Worm (Caenorhabditis elegans) whole organism, late embryonic: ENCODE results near the gene srg-30.

Source experiments
- F13H6.1 ChIP-seq: sonication (generic microtip); optimal IDR thresholded peaks from 2 replicates; lab custom pipeline; 2016; ENCODE audit warnings: missing genetic modification characterization, missing compliant biosample characterization
- ama-1 ChIP-seq: fragments of 150-350 bp; optimal IDR thresholded peaks from 2 replicates; lab custom pipeline; 2014
- lin-11 ChIP-seq: fragments of 200-800 bp; sonication (Bioruptor generic); optimal IDR thresholded peaks from 2 replicates; lab custom pipeline; 2018; ENCODE audit warnings: mild to moderate bottlenecking, missing genetic modification characterization, missing compliant biosample characterization
- pag-3 ChIP-seq: sonication (generic microtip); optimal IDR thresholded peaks from 2 replicates; lab custom pipeline; 2016; ENCODE audit warnings: missing compliant biosample characterization, missing genetic modification characterization, borderline replicate concordance
- pqm-1 ChIP-seq: sonication (generic microtip); optimal IDR thresholded peaks from 2 replicates; lab custom pipeline; 2016; ENCODE audit warnings: missing genetic modification characterization, missing compliant biosample characterization
- tbx-7 ChIP-seq: sonication (generic microtip); optimal IDR thresholded peaks from 2 replicates; lab custom pipeline; 2016; ENCODE audit warnings: missing genotype, missing genetic modification characterization, missing compliant biosample characterization

DNA sequence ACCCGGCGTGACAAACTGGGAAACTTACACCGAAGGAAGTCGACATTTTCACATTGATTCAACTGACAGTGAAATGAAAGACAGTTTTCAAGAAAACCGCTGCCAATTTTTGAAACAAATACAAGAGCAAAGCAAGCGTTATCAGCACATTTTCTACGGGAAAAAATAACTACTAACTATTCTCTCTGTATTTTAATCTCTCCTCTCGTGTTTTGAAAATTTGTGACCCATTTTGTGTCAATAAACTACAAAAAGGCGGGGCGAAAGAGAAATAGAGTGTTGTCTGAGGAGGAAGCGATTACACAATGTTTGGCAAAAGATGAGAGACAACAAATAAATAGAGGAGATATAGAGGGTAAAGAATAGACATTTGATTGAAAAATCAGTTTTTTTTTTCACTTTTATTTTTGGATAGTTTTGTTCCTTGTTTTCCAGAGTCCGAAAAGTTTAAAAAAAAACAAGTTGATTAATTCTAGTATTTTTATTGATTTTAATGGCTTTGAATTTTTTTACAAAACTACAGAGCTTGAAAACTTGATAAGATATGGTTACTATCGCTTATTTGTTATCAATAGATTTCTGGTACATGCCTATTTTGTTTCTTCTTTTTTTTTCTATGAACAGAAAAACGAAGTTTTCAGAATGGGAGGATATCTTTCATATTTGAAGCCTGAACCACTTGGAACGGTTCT lies 41.8 kb downstream of the srg-30 start, which contains the start of gene cest-34:
- TF ChIP-seq F13H6.1 (tag; lab: Kevin White, UChicago) (no peak), pqm-1 (tag; lab: Kevin White, UChicago) (no peak), ama-1 (lab: Kevin White, UChicago) (no peak), lin-11 (tag; lab: Kevin White, UChicago) (no peak), pag-3 (no peak), tbx-7 (tag; lab: Kevin White, UChicago) (no peak)
